Fruit fly (Drosophila melanogaster) whole organism, embryonic: ENCODE measurements around the gene crm.

Experiments
- CG10979 ChIP-seq: fragments of 200-800 bp; sonication (Bioruptor generic); optimal IDR thresholded peaks from 2 replicates; lab custom pipeline; 2018; ENCODE audit warnings: missing biosample characterization, mild to moderate bottlenecking, missing genetic modification characterization, moderate library complexity
- CG12219 ChIP-seq: fragments of 200-800 bp; sonication (Bioruptor generic); optimal IDR thresholded peaks from 3 replicates; lab custom pipeline; 2018; ENCODE audit warnings: missing biosample characterization, mild to moderate bottlenecking, missing genetic modification characterization
- CG13624 ChIP-seq: fragments of 200-800 bp; sonication (Bioruptor generic); optimal IDR thresholded peaks from 2 replicates; lab custom pipeline; 2016; ENCODE audit warnings: missing biosample characterization, missing genetic modification characterization
- CG15269 ChIP-seq: fragments of 200-800 bp; sonication (Bioruptor generic); optimal IDR thresholded peaks from 2 replicates; lab custom pipeline; 2018; ENCODE audit warnings: missing biosample characterization, mild to moderate bottlenecking, missing genetic modification characterization, moderate library complexity
- CG1529 ChIP-seq: fragments of 200-800 bp; sonication (Bioruptor generic); optimal IDR thresholded peaks from 3 replicates; lab custom pipeline; 2018; ENCODE audit warnings: missing biosample characterization, missing genetic modification characterization
- CG15696 ChIP-seq: fragments of 200-800 bp; sonication (Bioruptor generic); optimal IDR thresholded peaks from 2 replicates; lab custom pipeline; 2019; ENCODE audit warnings: missing biosample characterization, mild to moderate bottlenecking, missing genetic modification characterization, moderate library complexity
- CG17361 ChIP-seq: fragments of 200-800 bp; sonication (Bioruptor generic); IDR thresholded peaks from 3 replicates; pipeline ENCODE4 v1.3.6; 2022; ENCODE audit warnings: missing biosample characterization, missing genetic modification characterization
- CG17612 ChIP-seq: fragments of 200-800 bp; sonication (Bioruptor generic); IDR thresholded peaks from 2 replicates; pipeline ENCODE4 v1.3.6; 2022; ENCODE audit warnings: missing biosample characterization, missing genetic modification characterization
- CG18476 ChIP-seq: fragments of 200-800 bp; sonication (Bioruptor generic); optimal IDR thresholded peaks from 2 replicates; lab custom pipeline; 2016; ENCODE audit warnings: missing biosample characterization, mild to moderate bottlenecking, missing genetic modification characterization
- CG2120 ChIP-seq: fragments of 200-800 bp; sonication (Bioruptor generic); optimal IDR thresholded peaks from 3 replicates; lab custom pipeline; 2016; ENCODE audit warnings: missing biosample characterization, missing genetic modification characterization
- CG2712 ChIP-seq: fragments of 200-800 bp; optimal IDR thresholded peaks from 3 replicates; lab custom pipeline; 2019; ENCODE audit warnings: missing biosample characterization, mild to moderate bottlenecking, missing genetic modification characterization, moderate library complexity
- CG32532 ChIP-seq: fragments of 200-800 bp; sonication (Bioruptor generic); IDR thresholded peaks from 2 replicates; pipeline ENCODE4 v1.3.6; 2022; ENCODE audit warnings: missing biosample characterization, missing genetic modification characterization
- CG33213 ChIP-seq: fragments of 200-800 bp; sonication (Bioruptor generic); optimal IDR thresholded peaks from 3 replicates; lab custom pipeline; 2016; ENCODE audit warnings: missing biosample characterization, missing genetic modification characterization
- CG6654 ChIP-seq: fragments of 200-800 bp; sonication (Bioruptor generic); optimal IDR thresholded peaks from 2 replicates; lab custom pipeline; 2017; ENCODE audit warnings: missing biosample characterization, mild to moderate bottlenecking, missing genetic modification characterization
- CG6683 ChIP-seq: fragments of 200-800 bp; sonication (Bioruptor generic); optimal IDR thresholded peaks from 2 replicates; lab custom pipeline; 2017; ENCODE audit warnings: missing biosample characterization, mild to moderate bottlenecking, missing genetic modification characterization, missing genetic modification reagents
- CG6689 ChIP-seq: fragments of 200-800 bp; sonication (Bioruptor generic); IDR thresholded peaks from 2 replicates; pipeline ENCODE4 v1.3.6; 2022; ENCODE audit warnings: missing biosample characterization, missing genetic modification characterization
- CG7271 ChIP-seq: fragments of 200-800 bp; sonication (Bioruptor generic); optimal IDR thresholded peaks from 2 replicates; lab custom pipeline; 2018; ENCODE audit warnings: missing biosample characterization, mild to moderate bottlenecking, missing genetic modification characterization, moderate library complexity
- CG8944 ChIP-seq: fragments of 200-800 bp; sonication (Bioruptor generic); optimal IDR thresholded peaks from 3 replicates; lab custom pipeline; 2016; ENCODE audit warnings: missing biosample characterization, missing genetic modification characterization
- Dfd ChIP-seq, 2 experiments: fragments of >200 bp; optimal IDR thresholded peaks; 2 replicates each; lab custom pipeline; 2017; ENCODE audit warnings: missing biosample characterization in 2 of 2, missing genetic modification characterization in 2 of 2
- Doc3 ChIP-seq: fragments of 200-800 bp; sonication (Bioruptor generic); IDR thresholded peaks from 3 replicates; pipeline ENCODE4 v1.3.6; 2022; ENCODE audit warnings: missing biosample characterization, missing genetic modification characterization; ENCODE audit not compliant: partially characterized antibody
- HLHmδ ChIP-seq: fragments of 200-800 bp; sonication (Bioruptor generic); optimal IDR thresholded peaks from 2 replicates; lab custom pipeline; 2018; ENCODE audit warnings: missing biosample characterization, mild to moderate bottlenecking, missing genetic modification characterization, moderate library complexity
- Hmr ChIP-seq: fragments of 200-800 bp; sonication (Bioruptor generic); optimal IDR thresholded peaks from 3 replicates; lab custom pipeline; 2017; ENCODE audit warnings: mild to moderate bottlenecking, missing biosample characterization, missing genetic modification reagents, missing genetic modification characterization
- Lpt ChIP-seq: fragments of >200 bp; optimal IDR thresholded peaks from 2 replicates; lab custom pipeline; 2018; ENCODE audit warnings: missing biosample characterization, missing genetic modification characterization
- Med ChIP-seq: fragments of 200-800 bp; sonication (Bioruptor generic); peaks from one replicate; lab custom pipeline; 2016; ENCODE audit warnings: missing biosample characterization, missing genetic modification characterization, mild to moderate bottlenecking, inconsistent platforms, moderate library complexity
- Nf-YA ChIP-seq: fragments of 200-800 bp; sonication (Bioruptor generic); IDR thresholded peaks from 2 replicates; pipeline ENCODE4 v1.3.6; 2022; ENCODE audit warnings: missing biosample characterization, missing genetic modification characterization
- Optix ChIP-seq: fragments of 200-800 bp; sonication (Bioruptor generic); IDR thresholded peaks from 3 replicates; pipeline ENCODE4 v1.3.6; 2022; ENCODE audit warnings: missing biosample characterization, missing genetic modification characterization
- PHDP ChIP-seq: fragments of 200-800 bp; sonication (Bioruptor generic); optimal IDR thresholded peaks from 3 replicates; lab custom pipeline; 2018; ENCODE audit warnings: missing biosample characterization, mild to moderate bottlenecking, missing genetic modification characterization, moderate library complexity
- Sin3A ChIP-seq: fragments of >200 bp; optimal IDR thresholded peaks from 2 replicates; lab custom pipeline; 2018
- Sox102F ChIP-seq: fragments of 200-800 bp; sonication (Bioruptor generic); optimal IDR thresholded peaks from 2 replicates; lab custom pipeline; 2018; ENCODE audit warnings: missing biosample characterization, mild to moderate bottlenecking, missing genetic modification characterization, moderate library complexity
- TFAM ChIP-seq: fragments of 200-800 bp; sonication (Bioruptor generic); optimal IDR thresholded peaks from 2 replicates; lab custom pipeline; 2017; ENCODE audit warnings: missing biosample characterization, missing genetic modification characterization, inconsistent platforms
- Trl ChIP-seq, 3 experiments: fragments of >200 bp in 2 of 3; fragments of 200-800 bp in 1 of 3; sonication (Bioruptor generic) in 1 of 3; optimal IDR thresholded peaks; 2 replicates in 1 of 3; 3 replicates in 2 of 3; lab custom pipeline; 2016 to 2017; ENCODE audit warnings: missing biosample characterization in 1 of 3, missing genetic modification characterization in 1 of 3
- bbx ChIP-seq: fragments of 200-800 bp; sonication (Bioruptor generic); IDR thresholded peaks from 2 replicates; pipeline ENCODE4 v1.3.6; 2022; ENCODE audit warnings: missing biosample characterization, missing genetic modification characterization; ENCODE audit not compliant: partially characterized antibody
- bcd ChIP-seq: fragments of 200-800 bp; sonication (Bioruptor generic); optimal IDR thresholded peaks from 2 replicates; lab custom pipeline; 2017; ENCODE audit warnings: missing biosample characterization, mild to moderate bottlenecking, missing genetic modification characterization
- bigmax ChIP-seq: fragments of 200-800 bp; sonication (Bioruptor generic); optimal IDR thresholded peaks from 2 replicates; lab custom pipeline; 2018; ENCODE audit warnings: missing biosample characterization, mild to moderate bottlenecking, missing genetic modification characterization
- br ChIP-seq: fragments of >200 bp; optimal IDR thresholded peaks from 2 replicates; lab custom pipeline; 2017
- bsh ChIP-seq, 2 experiments: fragments of 200-800 bp; sonication (Bioruptor generic); optimal IDR thresholded peaks; 2 replicates each; lab custom pipeline; 2017 to 2018; ENCODE audit warnings: mild to moderate bottlenecking in 2 of 2, missing biosample characterization in 2 of 2, missing genetic modification characterization in 2 of 2, moderate library complexity in 1 of 2
- chinmo ChIP-seq: fragments of 200-800 bp; sonication (Bioruptor generic); IDR thresholded peaks from 4 replicates; pipeline ENCODE4 v1.3.6; 2022; ENCODE audit warnings: missing biosample characterization, missing genetic modification characterization; ENCODE audit not compliant: partially characterized antibody
- ci ChIP-seq: fragments of 200-800 bp; sonication (Bioruptor generic); IDR thresholded peaks from 3 replicates; pipeline ENCODE4 v1.3.6; 2022; ENCODE audit warnings: missing biosample characterization, missing genetic modification characterization
- hbn ChIP-seq: fragments of 200-800 bp; sonication (Bioruptor generic); IDR thresholded peaks from 2 replicates; pipeline ENCODE4 v1.3.6; 2022; ENCODE audit warnings: missing biosample characterization, missing genetic modification characterization; ENCODE audit not compliant: partially characterized antibody
- kay ChIP-seq: fragments of 200-800 bp; sonication (Bioruptor generic); optimal IDR thresholded peaks from 2 replicates; lab custom pipeline; 2016; ENCODE audit warnings: missing biosample characterization, missing genetic modification characterization
- lab ChIP-seq: fragments of 200-800 bp; sonication (Bioruptor generic); optimal IDR thresholded peaks from 3 replicates; lab custom pipeline; 2017; ENCODE audit warnings: missing biosample characterization, missing genetic modification characterization, mild to moderate bottlenecking, moderate library complexity, missing genetic modification reagents
- lbe ChIP-seq: fragments of 200-800 bp; sonication (Bioruptor generic); optimal IDR thresholded peaks from 2 replicates; lab custom pipeline; 2016; ENCODE audit warnings: missing biosample characterization, mild to moderate bottlenecking, missing genetic modification characterization
- lilli ChIP-seq: fragments of 200-800 bp; sonication (Bioruptor generic); optimal IDR thresholded peaks from 3 replicates; lab custom pipeline; 2016; ENCODE audit warnings: missing biosample characterization, missing genetic modification characterization
- org-1 ChIP-seq: fragments of 200-800 bp; sonication (Bioruptor generic); optimal IDR thresholded peaks from 2 replicates; lab custom pipeline; 2017; ENCODE audit warnings: missing biosample characterization, missing genetic modification characterization
- pzg ChIP-seq: fragments of 200-800 bp; sonication (Bioruptor generic); optimal IDR thresholded peaks from 3 replicates; lab custom pipeline; 2018; ENCODE audit warnings: missing biosample characterization, mild to moderate bottlenecking, missing genetic modification characterization, moderate library complexity
- sisA ChIP-seq: fragments of 200-800 bp; sonication (Bioruptor generic); IDR thresholded peaks from 2 replicates; pipeline ENCODE4 v1.3.6; 2022; ENCODE audit warnings: missing biosample characterization, missing genetic modification characterization
- slbo ChIP-seq: fragments of 200-800 bp; sonication (Bioruptor generic); IDR thresholded peaks from 2 replicates; pipeline ENCODE4 v1.3.6; 2022; ENCODE audit warnings: missing biosample characterization, missing genetic modification characterization
- stc ChIP-seq: fragments of 200-800 bp; sonication (Bioruptor generic); IDR thresholded peaks from 2 replicates; pipeline ENCODE4 v1.3.6; 2022; ENCODE audit warnings: missing biosample characterization, missing genetic modification characterization
- trem ChIP-seq: fragments of 200-800 bp; optimal IDR thresholded peaks from 3 replicates; lab custom pipeline; 2019; ENCODE audit warnings: missing biosample characterization, mild to moderate bottlenecking, missing genetic modification characterization, moderate library complexity
- vvl ChIP-seq: fragments of 200-800 bp; sonication (Bioruptor generic); IDR thresholded peaks from 2 replicates; pipeline ENCODE4 v1.3.6; 2022; ENCODE audit warnings: missing biosample characterization, missing genetic modification characterization
- z ChIP-seq: fragments of 200-800 bp; sonication (Bioruptor generic); IDR thresholded peaks from 3 replicates; pipeline ENCODE4 v1.3.6; 2022; ENCODE audit warnings: missing biosample characterization, missing genetic modification characterization

The crm gene

DNA sequence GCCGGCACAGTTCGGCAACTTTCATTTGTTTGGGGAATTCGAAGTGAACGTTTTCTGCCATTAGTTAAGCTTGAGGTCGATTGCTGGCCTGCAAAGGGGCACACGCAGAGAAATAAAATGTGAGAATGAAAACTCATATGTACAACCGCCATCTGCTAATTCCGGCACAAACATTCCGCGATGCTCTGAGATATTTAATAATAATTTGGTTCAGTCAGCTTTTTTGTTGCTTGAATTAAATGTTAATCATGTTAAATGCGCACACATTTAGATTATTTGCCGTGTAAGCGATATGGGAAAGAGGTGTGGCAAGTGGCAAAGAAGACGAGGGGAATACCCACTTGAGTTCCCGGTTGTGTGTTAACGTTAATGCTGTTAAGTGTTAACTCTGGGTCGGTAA is 18.8 kb upstream of the crm start (continued):
- TF ChIP-seq bsh (GFP tag; optimal IDR thresholded peaks at IDR 0.05; lab: Kevin White, UChicago) (peak in 1 of 2 experiments; percentile 35), CG6683 (no peak), PHDP (peak; percentile 5), CG2712 (tag; lab: Kevin White, UChicago) (peak; percentile 43), sisA (GFP tag; lab: Robert Waterston, UW) (peak; percentile 45; the same call in 1 of the 2 replicates), org-1 (GFP tag; lab: Kevin White, UChicago) (no peak), chinmo (no peak), hbn (no peak), TFAM (no peak), br (lab: Kevin White, UChicago) (no peak), CG32532 (0 out of 2 replicates have a peak, but pooled peaks have one; percentile 12), CG7271 (tag; lab: Kevin White, UChicago) (no peak), CG1529 (GFP tag; lab: Kevin White, UChicago) (no peak), Hmr (peak; percentile 4), Trl (optimal IDR thresholded peaks at IDR 0.05; lab: Kevin White, UChicago) (no peak), Trl (GFP tag; optimal IDR thresholded peaks at IDR 0.05; lab: Kevin White, UChicago) (no peak), CG10979 (tag; lab: Kevin White, UChicago) (peak; percentile 20), CG17361 (GFP tag; lab: Robert Waterston, UW) (0 out of 3 replicates have a peak, but pooled peaks have one; percentile 13), pzg (GFP tag; lab: Kevin White, UChicago) (no peak), lab (GFP tag; lab: Kevin White, UChicago) (peak; percentile 35), Lpt (GFP tag; lab: Kevin White, UChicago) (no peak), Sox102F (GFP tag; lab: Kevin White, UChicago) (peak; percentile 52), Dfd (GFP tag; optimal IDR thresholded peaks at IDR 0.05; lab: Kevin White, UChicago) (no peak), CG15696 (tag; lab: Kevin White, UChicago) (no peak), CG6654 (GFP tag; lab: Kevin White, UChicago) (no peak), vvl (GFP tag; lab: Robert Waterston, UW) (peak; percentile 35), Doc3 (GFP tag; lab: Robert Waterston, UW) (no peak), HLHmδ (GFP tag; lab: Kevin White, UChicago) (no peak), lbe (no peak), Nf-YA (GFP tag; lab: Robert Waterston, UW) (no peak), kay (no peak), z (no peak), Optix (GFP tag; lab: Robert Waterston, UW) (0 out of 3 replicates have a peak, but pooled peaks have one; percentile 12), slbo (GFP tag; lab: Robert Waterston, UW) (peak; percentile 45), CG33213 (GFP tag; lab: Kevin White, UChicago) (no peak), CG17612 (GFP tag; lab: Robert Waterston, UW) (no peak), Sin3A (no peak), lilli (GFP tag; lab: Kevin White, UChicago) (no peak), CG13624 (no peak), trem (tag; lab: Kevin White, UChicago) (no peak), CG8944 (no peak), CG18476 (no peak), Med (GFP tag; lab: Kevin White, UChicago) (peak; percentile 83), ci (GFP tag; lab: Robert Waterston, UW) (0 out of 3 replicates have a peak, but pooled peaks have one; percentile 41), CG15269 (tag; lab: Kevin White, UChicago) (peak; percentile 15), bbx (GFP tag; lab: Robert Waterston, UW) (no peak), bigmax (GFP tag; lab: Kevin White, UChicago) (no peak), CG2120 (peak; percentile 32), bcd (GFP tag; lab: Kevin White, UChicago) (peak; percentile 23), CG6689 (GFP tag; lab: Robert Waterston, UW) (no peak), CG12219 (no peak), stc (GFP tag; lab: Robert Waterston, UW) (peak; percentile 35; the same call in 1 of the 2 replicates)
